Worm (Caenorhabditis elegans) whole organism, L1 larva: Measurements from ENCODE around the gene F25E5.2.

ENCODE experiments used
- C04F5.9 ChIP-seq: sonication (generic microtip); optimal IDR thresholded peaks from 2 replicates; lab custom pipeline; 2016; ENCODE audit warnings: missing genetic modification characterization, missing compliant biosample characterization
- C16A3.4 ChIP-seq: fragments of 150-350 bp; optimal IDR thresholded peaks from 2 replicates; lab custom pipeline; 2014; ENCODE audit warnings: missing biosample characterization, missing genetic modification characterization
- C34B4.2 ChIP-seq: sonication (generic microtip); optimal IDR thresholded peaks from 2 replicates; lab custom pipeline; 2017; ENCODE audit warnings: mild to moderate bottlenecking, missing genetic modification characterization, missing compliant biosample characterization
- F16B12.6 ChIP-seq: fragments of 150-350 bp; optimal IDR thresholded peaks from 2 replicates; lab custom pipeline; 2014; ENCODE audit warnings: missing biosample characterization, missing genetic modification characterization
- Y116A8C.19 ChIP-seq: sonication (generic microtip); optimal IDR thresholded peaks from 2 replicates; lab custom pipeline; 2016; ENCODE audit warnings: missing compliant biosample characterization, missing genetic modification characterization, borderline replicate concordance
- aha-1 ChIP-seq: fragments of 150-350 bp; optimal IDR thresholded peaks from 2 replicates; lab custom pipeline; 2014; ENCODE audit warnings: missing biosample characterization, missing genetic modification characterization
- ama-1 ChIP-seq: fragments of 150-350 bp; optimal IDR thresholded peaks from 2 replicates; lab custom pipeline; 2014
- ceh-63 ChIP-seq: fragments of 200-800 bp; sonication (Bioruptor generic); optimal IDR thresholded peaks from 2 replicates; lab custom pipeline; 2018; ENCODE audit warnings: mild to moderate bottlenecking, missing genetic modification characterization, missing compliant biosample characterization
- ceh-8 ChIP-seq: fragments of 200-800 bp; sonication (Bioruptor generic); optimal IDR thresholded peaks from 2 replicates; lab custom pipeline; 2018; ENCODE audit warnings: mild to moderate bottlenecking, missing genetic modification characterization, moderate library complexity, missing compliant biosample characterization
- ceh-82 ChIP-seq, 3 experiments: fragments of 150-350 bp in 1 of 3; sonication (generic microtip) in 2 of 3; optimal IDR thresholded peaks; 2 replicates each; lab custom pipeline; 2014 to 2017; ENCODE audit warnings: missing biosample characterization in 3 of 3, missing genetic modification characterization in 3 of 3
- ceh-90 ChIP-seq: sonication (generic microtip); optimal IDR thresholded peaks from 2 replicates; lab custom pipeline; 2016; ENCODE audit warnings: missing genetic modification characterization, missing compliant biosample characterization
- ces-1 ChIP-seq: fragments of 150-350 bp; optimal IDR thresholded peaks from 2 replicates; lab custom pipeline; 2014; ENCODE audit warnings: missing biosample characterization, missing genetic modification reagents, missing genetic modification characterization
- elt-2 ChIP-seq: sonication (generic microtip); optimal IDR thresholded peaks from 2 replicates; lab custom pipeline; 2016; ENCODE audit warnings: missing genetic modification characterization, mild to moderate bottlenecking, inconsistent platforms, missing compliant biosample characterization, missing genetic modification reagents
- elt-3 ChIP-seq, 6 experiments: fragments of 150-350 bp in 1 of 6; sonication (generic microtip); optimal IDR thresholded peaks; 2 replicates each; lab custom pipeline; 2017 to 2018; ENCODE audit warnings: missing biosample characterization in 6 of 6, missing genetic modification characterization in 6 of 6, inconsistent platforms in 1 of 6
- ets-5 ChIP-seq: fragments of 200-800 bp; sonication (Bioruptor generic); IDR thresholded peaks from 2 replicates; pipeline ENCODE4 v1.3.6; 2022; ENCODE audit warnings: missing genetic modification characterization, missing compliant biosample characterization
- fkh-8 ChIP-seq: sonication (generic microtip); optimal IDR thresholded peaks from 2 replicates; lab custom pipeline; 2016; ENCODE audit warnings: mild to moderate bottlenecking, missing genetic modification characterization, missing compliant biosample characterization
- fos-1 ChIP-seq: fragments of 150-350 bp; optimal IDR thresholded peaks from 2 replicates; lab custom pipeline; 2014; ENCODE audit warnings: missing biosample characterization, missing genetic modification characterization
- grh-1 ChIP-seq: fragments of 200-800 bp; sonication (Bioruptor generic); IDR thresholded peaks from 2 replicates; pipeline ENCODE4 v1.3.6; 2022; ENCODE audit warnings: missing genetic modification reagents, missing genetic modification characterization, missing compliant biosample characterization
- jun-1 ChIP-seq: fragments of 150-350 bp; optimal IDR thresholded peaks from 2 replicates; lab custom pipeline; 2014; ENCODE audit warnings: missing biosample characterization, missing genetic modification reagents, missing genetic modification characterization
- lin-14 ChIP-seq: fragments of 200-800 bp; sonication (Bioruptor generic); optimal IDR thresholded peaks from 2 replicates; lab custom pipeline; 2018; ENCODE audit warnings: mild to moderate bottlenecking, missing genetic modification characterization, moderate library complexity, missing compliant biosample characterization
- lin-35 ChIP-seq, 2 experiments: fragments of 150-350 bp; optimal IDR thresholded peaks; 2 replicates each; lab custom pipeline; 2014; ENCODE audit warnings: missing biosample characterization in 2 of 2, missing genetic modification characterization in 2 of 2, missing genetic modification reagents in 2 of 2
- lin-39 ChIP-seq: fragments of 150-350 bp; optimal IDR thresholded peaks from 2 replicates; lab custom pipeline; 2014; ENCODE audit warnings: missing biosample characterization, missing genetic modification reagents, missing genetic modification characterization
- lir-3 ChIP-seq: sonication (generic microtip); optimal IDR thresholded peaks from 2 replicates; lab custom pipeline; 2016; ENCODE audit warnings: mild to moderate bottlenecking, missing genetic modification characterization, moderate library complexity, missing compliant biosample characterization; ENCODE audit not compliant: poor library complexity
- mab-9 ChIP-seq: fragments of 200-800 bp; sonication (Bioruptor generic); IDR thresholded peaks from 2 replicates; pipeline ENCODE4 v1.3.6; 2022; ENCODE audit warnings: missing genetic modification reagents, missing genetic modification characterization, missing compliant biosample characterization
- mdl-1 ChIP-seq, 2 experiments: fragments of 150-350 bp; optimal IDR thresholded peaks; 2 replicates each; lab custom pipeline; 2014 to 2017; ENCODE audit warnings: missing biosample characterization in 2 of 2, missing genetic modification characterization in 2 of 2, inconsistent platforms in 1 of 2
- mef-2 ChIP-seq: fragments of 150-350 bp; optimal IDR thresholded peaks from 2 replicates; lab custom pipeline; 2014; ENCODE audit warnings: missing biosample characterization, missing genetic modification characterization
- nhr-11 ChIP-seq: fragments of 150-350 bp; optimal IDR thresholded peaks from 2 replicates; lab custom pipeline; 2014; ENCODE audit warnings: missing biosample characterization, missing genetic modification characterization
- nhr-12 ChIP-seq: sonication (generic microtip); optimal IDR thresholded peaks from 2 replicates; lab custom pipeline; 2017; ENCODE audit warnings: missing biosample characterization, missing genetic modification characterization
- nhr-20 ChIP-seq: sonication (generic microtip); optimal IDR thresholded peaks from 2 replicates; lab custom pipeline; 2016; ENCODE audit warnings: mild to moderate bottlenecking, missing genetic modification characterization, missing compliant biosample characterization
- nhr-47 ChIP-seq: sonication (generic microtip); optimal IDR thresholded peaks from 2 replicates; lab custom pipeline; 2016; ENCODE audit warnings: mild to moderate bottlenecking, missing genetic modification characterization, moderate library complexity, missing compliant biosample characterization
- nhr-71 ChIP-seq: sonication (generic microtip); optimal IDR thresholded peaks from 2 replicates; lab custom pipeline; 2016; ENCODE audit warnings: mild to moderate bottlenecking, missing genetic modification characterization, moderate library complexity, missing compliant biosample characterization
- nhr-84 ChIP-seq: sonication (generic microtip); optimal IDR thresholded peaks from 2 replicates; lab custom pipeline; 2017; ENCODE audit warnings: missing biosample characterization, missing genetic modification characterization
- nhr-90 ChIP-seq: sonication (generic microtip); optimal IDR thresholded peaks from 2 replicates; lab custom pipeline; 2016; ENCODE audit warnings: mild to moderate bottlenecking, missing genetic modification characterization, missing compliant biosample characterization; ENCODE audit not compliant: poor library complexity
- pag-3 ChIP-seq: sonication (generic microtip); optimal IDR thresholded peaks from 2 replicates; lab custom pipeline; 2017; ENCODE audit warnings: missing genetic modification characterization, mild to moderate bottlenecking, missing compliant biosample characterization, antibody characterized with exemption, borderline replicate concordance; ENCODE audit not compliant: insufficient read depth
- pax-3 ChIP-seq: fragments of 200-800 bp; sonication (Bioruptor generic); optimal IDR thresholded peaks from 2 replicates; lab custom pipeline; 2018; ENCODE audit warnings: mild to moderate bottlenecking, missing genetic modification characterization, moderate library complexity, missing compliant biosample characterization
- rnt-1 ChIP-seq: sonication (generic microtip); optimal IDR thresholded peaks from 2 replicates; lab custom pipeline; 2016; ENCODE audit warnings: mild to moderate bottlenecking, missing genetic modification characterization, moderate library complexity, missing compliant biosample characterization
- skn-1 ChIP-seq: fragments of 150-350 bp; optimal IDR thresholded peaks from 2 replicates; lab custom pipeline; 2014; ENCODE audit warnings: missing biosample characterization, missing genetic modification characterization
- snpc-4 ChIP-seq: fragments of 150-350 bp; optimal IDR thresholded peaks from 2 replicates; lab custom pipeline; 2014; ENCODE audit warnings: missing biosample characterization, missing genetic modification characterization
- snu-23 ChIP-seq: sonication (generic microtip); optimal IDR thresholded peaks from 2 replicates; lab custom pipeline; 2016; ENCODE audit warnings: missing genetic modification characterization, missing compliant biosample characterization
- sox-4 ChIP-seq: sonication (generic microtip); optimal IDR thresholded peaks from 2 replicates; lab custom pipeline; 2016; ENCODE audit warnings: missing genetic modification characterization, missing compliant biosample characterization
- sup-37 ChIP-seq: fragments of 200-800 bp; sonication (Bioruptor generic); optimal IDR thresholded peaks from 2 replicates; lab custom pipeline; 2018; ENCODE audit warnings: mild to moderate bottlenecking, missing genetic modification characterization, missing compliant biosample characterization
- swsn-7 ChIP-seq: sonication (generic microtip); optimal IDR thresholded peaks from 2 replicates; lab custom pipeline; 2016; ENCODE audit warnings: missing genetic modification characterization, missing compliant biosample characterization
- tbx-2 ChIP-seq: sonication (generic microtip); optimal IDR thresholded peaks from 2 replicates; lab custom pipeline; 2016; ENCODE audit warnings: missing genetic modification characterization, missing compliant biosample characterization
- tlp-1 ChIP-seq: fragments of 150-350 bp; optimal IDR thresholded peaks from 2 replicates; lab custom pipeline; 2014; ENCODE audit warnings: missing biosample characterization, missing genetic modification characterization
- unc-30 ChIP-seq: sonication (generic microtip); optimal IDR thresholded peaks from 2 replicates; lab custom pipeline; 2017; ENCODE audit warnings: missing biosample characterization, missing genetic modification characterization
- unc-62 ChIP-seq: fragments of 150-350 bp; optimal IDR thresholded peaks from 2 replicates; lab custom pipeline; 2014; ENCODE audit warnings: missing biosample characterization, missing genetic modification reagents, missing genetic modification characterization
- unc-86 ChIP-seq: sonication (generic microtip); optimal IDR thresholded peaks from 2 replicates; lab custom pipeline; 2016; ENCODE audit warnings: missing genetic modification characterization, missing compliant biosample characterization
- unc-98 ChIP-seq: fragments of 200-800 bp; sonication (Bioruptor generic); IDR thresholded peaks from 2 replicates; pipeline ENCODE4 v1.3.6; 2022; ENCODE audit warnings: missing genetic modification characterization, missing compliant biosample characterization
- zag-1 ChIP-seq: fragments of 150-350 bp; optimal IDR thresholded peaks from 2 replicates; lab custom pipeline; 2014; ENCODE audit warnings: missing biosample characterization, missing genetic modification characterization
- zip-4 ChIP-seq: fragments of 200-800 bp; sonication (Bioruptor generic); optimal IDR thresholded peaks from 2 replicates; lab custom pipeline; 2018; ENCODE audit warnings: mild to moderate bottlenecking, missing genetic modification characterization, moderate library complexity, missing compliant biosample characterization

F25E5.2 gene

DNA sequence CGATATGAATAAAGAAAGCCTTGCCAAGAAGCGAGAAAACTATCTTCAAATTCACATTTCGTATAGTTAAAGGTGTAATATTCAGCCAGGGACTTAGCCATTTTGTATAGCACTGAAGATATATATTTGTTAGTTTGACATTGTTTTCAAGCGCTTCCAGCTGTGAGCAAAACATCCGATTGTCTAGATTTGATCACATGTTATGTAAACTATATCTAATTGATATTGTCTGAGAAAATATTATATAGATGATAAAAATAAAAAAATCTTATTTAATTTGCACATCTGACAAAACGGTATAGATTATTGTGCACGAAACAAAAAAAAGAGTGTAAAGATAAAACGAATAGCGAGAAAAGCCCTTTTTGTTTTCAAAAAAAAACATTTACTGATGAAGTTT is 9.6 kb downstream of the F25E5.2 start, which contains the start of gene srh-89:
Gene srh-89 (minus strand): TSS at position 101 of the 400 bp plus-strand sequence.
- TF ChIP-seq ceh-63 (GFP tag; lab: Kevin White, UChicago) = no peak
- no peak for TF ChIP-seq C34B4.2 (tag; lab: Kevin White, UChicago)
- TF ChIP-seq mab-9 (GFP tag; lab: Robert Waterston, UW) = no peak
- TF ChIP-seq zip-4 (GFP tag; lab: Kevin White, UChicago) = no peak
- TF ChIP-seq nhr-47 (tag; lab: Kevin White, UChicago) = no peak
- no peak for TF ChIP-seq unc-86 (tag; lab: Kevin White, UChicago)
- TF ChIP-seq lir-3 (tag; lab: Kevin White, UChicago) = no peak
- TF ChIP-seq fkh-8 (tag; lab: Kevin White, UChicago) = no peak
- TF ChIP-seq nhr-11 (tag; lab: Kevin White, UChicago) = no peak
- TF ChIP-seq unc-30 (tag; lab: Kevin White, UChicago) = no peak
- no peak for TF ChIP-seq ama-1 (lab: Kevin White, UChicago)
- no peak for TF ChIP-seq skn-1 (tag; lab: Kevin White, UChicago)
- no peak for TF ChIP-seq ces-1 (GFP tag; lab: Kevin White, UChicago)
- TF ChIP-seq lin-14 (GFP tag; lab: Kevin White, UChicago) = no peak
- TF ChIP-seq, all 84 proteins: peak for 0

- TF ChIP-seq mab-9 (GFP tag; lab: Robert Waterston, UW) = 0 out of 2 replicates have a peak, but pooled peaks have one; percentile 29
- no peak for TF ChIP-seq ets-5
- TF ChIP-seq unc-86 (tag; lab: Kevin White, UChicago) = peak; percentile 47
- peak; percentile 61 for TF ChIP-seq swsn-7 (tag; lab: Kevin White, UChicago)
- TF ChIP-seq fos-1 = no peak
- peak; percentile 61 for TF ChIP-seq unc-98 (GFP tag; lab: Robert Waterston, UW)
- peak; percentile 29 for TF ChIP-seq C16A3.4 (tag; lab: Kevin White, UChicago)
- peak; percentile 72 for TF ChIP-seq nhr-47 (tag; lab: Kevin White, UChicago)
- TF ChIP-seq ceh-90 (tag; lab: Kevin White, UChicago) = peak; percentile 77
- peak; percentile 2 for TF ChIP-seq jun-1 (tag; lab: Kevin White, UChicago)
- no peak for TF ChIP-seq C04F5.9 (tag; lab: Kevin White, UChicago)
- peak; percentile 70 to 73 for TF ChIP-seq lin-35 (GFP tag; optimal IDR thresholded peaks at IDR 0.05; lab: Kevin White, UChicago)
- peak; percentile 47 for TF ChIP-seq snpc-4
- peak; percentile 18 for TF ChIP-seq ceh-8 (GFP tag; lab: Kevin White, UChicago)
- TF ChIP-seq pax-3 (tag; lab: Kevin White, UChicago) = no peak
- TF ChIP-seq mdl-1 (tag; optimal IDR thresholded peaks at IDR 0.05; lab: Kevin White, UChicago) = peak in 1 of 2 experiments; percentile 58
- TF ChIP-seq snu-23 (GFP tag; lab: Kevin White, UChicago) = peak; percentile 76
- no peak for TF ChIP-seq unc-62 (GFP tag; lab: Kevin White, UChicago)
- no peak for TF ChIP-seq pag-3 (tag; lab: Kevin White, UChicago)
- no peak for TF ChIP-seq sup-37 (GFP tag; lab: Kevin White, UChicago)
- TF ChIP-seq nhr-90 = peak; percentile 61
- peak; percentile 80 for TF ChIP-seq nhr-71 (tag; lab: Kevin White, UChicago)
- TF ChIP-seq ces-1 (GFP tag; lab: Kevin White, UChicago) = no peak
- no peak for TF ChIP-seq aha-1 (tag; lab: Kevin White, UChicago)
- TF ChIP-seq lin-14 (GFP tag; lab: Kevin White, UChicago) = peak; percentile 93
- no peak for TF ChIP-seq grh-1
- peak; percentile 49 for TF ChIP-seq skn-1 (tag; lab: Kevin White, UChicago)
- TF ChIP-seq lin-39 (tag; lab: Kevin White, UChicago) = no peak
- peak; percentile 33 for TF ChIP-seq elt-2 (tag; lab: Kevin White, UChicago)
- TF ChIP-seq nhr-12 (tag; lab: Kevin White, UChicago) = no peak
- no peak for TF ChIP-seq tlp-1
- TF ChIP-seq mef-2 (tag; lab: Kevin White, UChicago) = no peak
- peak; percentile 42 for TF ChIP-seq F16B12.6 (tag; lab: Kevin White, UChicago)
- TF ChIP-seq zag-1 (tag; lab: Kevin White, UChicago) = no peak
- TF ChIP-seq sox-4 (tag; lab: Kevin White, UChicago) = peak; percentile 38
- no peak for TF ChIP-seq Y116A8C.19
- peak; percentile 71 for TF ChIP-seq nhr-20 (tag; lab: Kevin White, UChicago)
- peak; percentile 75 for TF ChIP-seq tbx-2
- no peak for TF ChIP-seq nhr-84 (tag; lab: Kevin White, UChicago)
- peak; percentile 93 for TF ChIP-seq rnt-1 (tag; lab: Kevin White, UChicago)
- no peak for TF ChIP-seq elt-3 (tag; optimal IDR thresholded peaks at IDR 0.05; lab: Kevin White, UChicago)
- TF ChIP-seq ceh-82 (tag; optimal IDR thresholded peaks at IDR 0.05; lab: Kevin White, UChicago) = peak; percentile 42 to 73 (median 65)
These were observed 10.4 kb downstream of the F25E5.2 start, which contains the start of gene F25E5.1 for ce11 chrV:7465509-7465908. Gene F25E5.1, plus strand, starts transcription at chrV:7465884.
